Worm (Caenorhabditis elegans) whole organism, L1 larva: ENCODE measurements around the gene C05B5.11.

Experiments
- F16B12.6 ChIP-seq: fragments of 150-350 bp; optimal IDR thresholded peaks from 2 replicates; lab custom pipeline; 2014; ENCODE audit warnings: missing biosample characterization, missing genetic modification characterization
- aha-1 ChIP-seq: fragments of 150-350 bp; optimal IDR thresholded peaks from 2 replicates; lab custom pipeline; 2014; ENCODE audit warnings: missing biosample characterization, missing genetic modification characterization
- alr-1 ChIP-seq: fragments of 200-800 bp; sonication (Bioruptor generic); optimal IDR thresholded peaks from 2 replicates; lab custom pipeline; 2018; ENCODE audit warnings: borderline replicate concordance, mild to moderate bottlenecking, missing genetic modification characterization, missing compliant biosample characterization
- aly-2 ChIP-seq: fragments of 150-350 bp; optimal IDR thresholded peaks from 2 replicates; lab custom pipeline; 2014; ENCODE audit warnings: missing biosample characterization, missing genetic modification characterization
- blmp-1 ChIP-seq: fragments of 150-350 bp; optimal IDR thresholded peaks from 2 replicates; lab custom pipeline; 2014; ENCODE audit warnings: missing biosample characterization, missing genetic modification characterization
- ceh-63 ChIP-seq: fragments of 200-800 bp; sonication (Bioruptor generic); optimal IDR thresholded peaks from 2 replicates; lab custom pipeline; 2018; ENCODE audit warnings: mild to moderate bottlenecking, missing genetic modification characterization, missing compliant biosample characterization
- ceh-82 ChIP-seq, 3 experiments: fragments of 150-350 bp in 1 of 3; sonication (generic microtip) in 2 of 3; optimal IDR thresholded peaks; 2 replicates each; lab custom pipeline; 2014 to 2017; ENCODE audit warnings: missing biosample characterization in 3 of 3, missing genetic modification characterization in 3 of 3
- ceh-90 ChIP-seq: sonication (generic microtip); optimal IDR thresholded peaks from 2 replicates; lab custom pipeline; 2016; ENCODE audit warnings: missing genetic modification characterization, missing compliant biosample characterization
- egl-27 ChIP-seq, 2 experiments: fragments of 150-350 bp in 1 of 2; sonication (generic microtip); optimal IDR thresholded peaks; 3 replicates each; lab custom pipeline; 2017 to 2018; ENCODE audit warnings: missing biosample characterization in 2 of 2, missing genetic modification characterization in 2 of 2, missing genetic modification reagents in 2 of 2
- elt-2 ChIP-seq: sonication (generic microtip); optimal IDR thresholded peaks from 2 replicates; lab custom pipeline; 2016; ENCODE audit warnings: missing genetic modification characterization, mild to moderate bottlenecking, inconsistent platforms, missing compliant biosample characterization, missing genetic modification reagents
- elt-3 ChIP-seq, 6 experiments: fragments of 150-350 bp in 1 of 6; sonication (generic microtip); optimal IDR thresholded peaks; 2 replicates each; lab custom pipeline; 2017 to 2018; ENCODE audit warnings: missing biosample characterization in 6 of 6, missing genetic modification characterization in 6 of 6, inconsistent platforms in 1 of 6
- ets-5 ChIP-seq: fragments of 200-800 bp; sonication (Bioruptor generic); IDR thresholded peaks from 2 replicates; pipeline ENCODE4 v1.3.6; 2022; ENCODE audit warnings: missing genetic modification characterization, missing compliant biosample characterization
- fkh-10 ChIP-seq: sonication (generic microtip); optimal IDR thresholded peaks from 2 replicates; lab custom pipeline; 2017; ENCODE audit warnings: missing biosample characterization, missing genetic modification reagents, missing genetic modification characterization
- fos-1 ChIP-seq: fragments of 150-350 bp; optimal IDR thresholded peaks from 2 replicates; lab custom pipeline; 2014; ENCODE audit warnings: missing biosample characterization, missing genetic modification characterization
- hlh-17 ChIP-seq: fragments of 200-800 bp; sonication (Bioruptor generic); optimal IDR thresholded peaks from 2 replicates; lab custom pipeline; 2018; ENCODE audit warnings: missing genetic modification characterization, mild to moderate bottlenecking, missing compliant biosample characterization, moderate library complexity, borderline replicate concordance
- hpl-2 ChIP-seq: fragments of 150-350 bp; optimal IDR thresholded peaks from 2 replicates; lab custom pipeline; 2014; ENCODE audit warnings: missing biosample characterization, missing genetic modification reagents, missing genetic modification characterization
- irx-1 ChIP-seq: sonication (generic microtip); optimal IDR thresholded peaks from 2 replicates; lab custom pipeline; 2016; ENCODE audit warnings: missing genetic modification characterization, missing compliant biosample characterization
- jun-1 ChIP-seq: fragments of 150-350 bp; optimal IDR thresholded peaks from 2 replicates; lab custom pipeline; 2014; ENCODE audit warnings: missing biosample characterization, missing genetic modification reagents, missing genetic modification characterization
- lin-14 ChIP-seq: fragments of 200-800 bp; sonication (Bioruptor generic); optimal IDR thresholded peaks from 2 replicates; lab custom pipeline; 2018; ENCODE audit warnings: mild to moderate bottlenecking, missing genetic modification characterization, moderate library complexity, missing compliant biosample characterization
- mab-9 ChIP-seq: fragments of 200-800 bp; sonication (Bioruptor generic); IDR thresholded peaks from 2 replicates; pipeline ENCODE4 v1.3.6; 2022; ENCODE audit warnings: missing genetic modification reagents, missing genetic modification characterization, missing compliant biosample characterization
- mep-1 ChIP-seq: fragments of 150-350 bp; optimal IDR thresholded peaks from 2 replicates; lab custom pipeline; 2014; ENCODE audit warnings: missing biosample characterization, missing genetic modification characterization
- nhr-11 ChIP-seq: fragments of 150-350 bp; optimal IDR thresholded peaks from 2 replicates; lab custom pipeline; 2014; ENCODE audit warnings: missing biosample characterization, missing genetic modification characterization
- nhr-19 ChIP-seq: fragments of 200-800 bp; sonication (Bioruptor generic); conservative IDR thresholded peaks from 2 replicates; pipeline ENCODE4 v1.3.6; 2022; ENCODE audit warnings: missing genetic modification characterization, missing compliant biosample characterization
- nhr-76 ChIP-seq: sonication (generic microtip); optimal IDR thresholded peaks from 2 replicates; lab custom pipeline; 2017; ENCODE audit warnings: missing biosample characterization, missing genetic modification characterization
- nhr-85 ChIP-seq: sonication (generic microtip); peaks from one replicate; lab custom pipeline; 2016; ENCODE audit warnings: missing genetic modification characterization, inconsistent platforms, missing compliant biosample characterization
- nhr-90 ChIP-seq: sonication (generic microtip); optimal IDR thresholded peaks from 2 replicates; lab custom pipeline; 2016; ENCODE audit warnings: mild to moderate bottlenecking, missing genetic modification characterization, missing compliant biosample characterization; ENCODE audit not compliant: poor library complexity
- pag-3 ChIP-seq: sonication (generic microtip); optimal IDR thresholded peaks from 2 replicates; lab custom pipeline; 2017; ENCODE audit warnings: missing genetic modification characterization, mild to moderate bottlenecking, missing compliant biosample characterization, antibody characterized with exemption, borderline replicate concordance; ENCODE audit not compliant: insufficient read depth
- pqm-1 ChIP-seq: sonication (generic microtip); optimal IDR thresholded peaks from 3 replicates; lab custom pipeline; 2017; ENCODE audit warnings: missing biosample characterization, missing genetic modification characterization
- skn-1 ChIP-seq: fragments of 150-350 bp; optimal IDR thresholded peaks from 2 replicates; lab custom pipeline; 2014; ENCODE audit warnings: missing biosample characterization, missing genetic modification characterization
- snpc-4 ChIP-seq: fragments of 150-350 bp; optimal IDR thresholded peaks from 2 replicates; lab custom pipeline; 2014; ENCODE audit warnings: missing biosample characterization, missing genetic modification characterization
- snu-23 ChIP-seq: sonication (generic microtip); optimal IDR thresholded peaks from 2 replicates; lab custom pipeline; 2016; ENCODE audit warnings: missing genetic modification characterization, missing compliant biosample characterization
- sup-37 ChIP-seq: fragments of 200-800 bp; sonication (Bioruptor generic); optimal IDR thresholded peaks from 2 replicates; lab custom pipeline; 2018; ENCODE audit warnings: mild to moderate bottlenecking, missing genetic modification characterization, missing compliant biosample characterization
- swsn-7 ChIP-seq: sonication (generic microtip); optimal IDR thresholded peaks from 2 replicates; lab custom pipeline; 2016; ENCODE audit warnings: missing genetic modification characterization, missing compliant biosample characterization
- unc-86 ChIP-seq: sonication (generic microtip); optimal IDR thresholded peaks from 2 replicates; lab custom pipeline; 2016; ENCODE audit warnings: missing genetic modification characterization, missing compliant biosample characterization
- unc-98 ChIP-seq: fragments of 200-800 bp; sonication (Bioruptor generic); IDR thresholded peaks from 2 replicates; pipeline ENCODE4 v1.3.6; 2022; ENCODE audit warnings: missing genetic modification characterization, missing compliant biosample characterization
- vab-15 ChIP-seq: sonication (generic microtip); optimal IDR thresholded peaks from 2 replicates; lab custom pipeline; 2017; ENCODE audit warnings: missing genotype, mild to moderate bottlenecking, missing genetic modification characterization, missing compliant biosample characterization
- zag-1 ChIP-seq: fragments of 150-350 bp; optimal IDR thresholded peaks from 2 replicates; lab custom pipeline; 2014; ENCODE audit warnings: missing biosample characterization, missing genetic modification characterization
- zip-4 ChIP-seq: fragments of 200-800 bp; sonication (Bioruptor generic); optimal IDR thresholded peaks from 2 replicates; lab custom pipeline; 2018; ENCODE audit warnings: mild to moderate bottlenecking, missing genetic modification characterization, moderate library complexity, missing compliant biosample characterization
- ztf-4 ChIP-seq: fragments of 150-350 bp; optimal IDR thresholded peaks from 2 replicates; lab custom pipeline; 2014; ENCODE audit warnings: missing biosample characterization, missing genetic modification characterization

The C05B5.11 gene

DNA sequence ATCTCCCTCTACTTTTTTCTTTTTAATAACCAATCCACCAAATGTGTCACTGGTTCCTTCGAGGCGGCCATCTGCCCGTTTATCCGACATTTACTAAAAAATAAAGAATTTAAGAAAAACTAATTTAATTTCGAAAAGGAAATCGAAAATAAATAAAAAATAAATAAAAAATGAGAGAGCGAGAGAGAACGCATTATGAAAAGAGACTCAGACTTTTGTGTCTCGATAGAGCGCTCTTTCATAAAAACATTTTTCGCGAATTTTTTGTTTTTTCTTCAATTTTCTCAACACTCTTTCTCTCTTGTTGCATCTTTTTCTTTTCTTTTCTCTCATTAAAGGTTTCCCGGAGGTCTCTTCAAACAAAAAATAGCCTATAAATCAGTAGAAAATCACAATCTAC lies 48.2 kb upstream of the C05B5.11 start, which contains the start of gene mog-1 (continued):
- TF ChIP-seq hpl-2 (no peak), nhr-19 (GFP tag; lab: Robert Waterston, UW) (no peak), ceh-82 (tag; optimal IDR thresholded peaks at IDR 0.05; lab: Kevin White, UChicago) (no peak), pqm-1 (no peak), fos-1 (no peak), snpc-4 (tag; lab: Kevin White, UChicago) (no peak), ztf-4 (no peak), unc-98 (GFP tag; lab: Robert Waterston, UW) (no peak), ceh-63 (GFP tag; lab: Kevin White, UChicago) (no peak), hlh-17 (GFP tag; lab: Kevin White, UChicago) (no peak), irx-1 (tag; lab: Kevin White, UChicago) (no peak), ets-5 (GFP tag; lab: Robert Waterston, UW) (no peak), unc-86 (no peak), lin-14 (GFP tag; lab: Kevin White, UChicago) (peak; percentile 30), mep-1 (tag; lab: Kevin White, UChicago) (no peak), snu-23 (GFP tag; lab: Kevin White, UChicago) (peak; percentile 17), aly-2 (tag; lab: Kevin White, UChicago) (no peak), swsn-7 (tag; lab: Kevin White, UChicago) (no peak), sup-37 (no peak)

DNA sequence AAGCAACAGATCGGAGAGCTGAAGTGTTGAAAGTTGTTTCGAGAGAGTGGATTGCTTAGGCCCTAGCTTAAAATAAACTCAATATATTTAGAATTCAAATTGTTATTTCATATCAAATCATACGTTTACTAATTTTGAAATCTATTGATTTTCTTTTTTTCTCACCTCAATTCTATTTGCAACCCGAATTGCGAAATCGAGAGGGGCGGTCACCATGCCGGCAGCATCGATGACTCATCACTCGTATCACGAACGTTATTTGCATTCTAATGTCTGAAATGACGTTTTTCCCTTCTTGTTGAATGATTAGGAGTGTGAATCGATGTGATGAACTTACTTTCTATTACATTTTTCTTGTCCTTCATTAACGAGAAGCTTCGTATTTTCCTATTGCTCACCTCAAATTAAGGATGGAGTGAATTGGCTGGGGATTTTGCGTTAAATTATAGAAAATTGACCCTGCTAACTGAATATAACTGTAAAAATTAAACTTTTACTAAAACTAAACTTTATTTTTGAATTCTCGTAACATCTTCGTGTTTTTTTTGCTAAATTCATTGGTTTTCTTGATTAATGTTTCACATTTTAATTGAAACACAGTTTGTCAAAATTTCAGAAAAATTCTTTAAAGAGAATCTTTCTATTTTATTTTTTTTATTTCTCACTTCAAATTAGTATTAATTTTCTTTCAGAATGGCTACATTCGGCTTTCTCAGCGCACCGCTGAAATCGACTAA lies 47.5 kb upstream of the C05B5.11 start, which contains the start of gene alx-1:
TSS of gene alx-1 (plus strand) at position 687 of the 737 bp plus-strand sequence.
- TF ChIP-seq zip-4 (GFP tag; lab: Kevin White, UChicago) (peak; percentile 54), skn-1 (peak; percentile 69), fos-1 (peak; percentile 27), nhr-76 (tag; lab: Kevin White, UChicago) (no peak), fkh-10 (GFP tag; lab: Kevin White, UChicago) (no peak), nhr-85 (tag; lab: Kevin White, UChicago) (peak; percentile 52), jun-1 (tag; lab: Kevin White, UChicago) (peak; percentile 88), elt-3 (tag; optimal IDR thresholded peaks at IDR 0.05; lab: Kevin White, UChicago) (no peak)

DNA sequence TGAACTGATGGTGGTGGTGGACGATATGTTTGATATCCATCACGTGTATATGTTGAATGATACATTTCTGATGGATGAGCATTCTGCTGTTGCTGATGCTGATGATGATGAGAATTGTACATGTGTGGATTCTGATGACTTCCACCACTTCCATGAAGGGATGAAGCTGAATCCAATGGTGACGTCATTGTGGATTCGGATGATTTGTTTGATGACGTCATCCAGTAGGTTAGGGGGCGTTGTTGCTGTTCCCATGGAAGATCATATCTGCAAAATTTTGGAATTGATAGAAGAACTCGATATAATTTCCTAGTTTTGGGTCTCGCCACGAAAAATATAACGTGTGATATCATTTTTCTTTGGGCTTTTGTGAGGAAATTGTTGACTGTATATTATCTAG lies 40.9 kb upstream of the C05B5.11 start:
- TF ChIP-seq pag-3 (tag; lab: Kevin White, UChicago), result no peak
- TF ChIP-seq elt-2 (tag; lab: Kevin White, UChicago), result no peak

DNA sequence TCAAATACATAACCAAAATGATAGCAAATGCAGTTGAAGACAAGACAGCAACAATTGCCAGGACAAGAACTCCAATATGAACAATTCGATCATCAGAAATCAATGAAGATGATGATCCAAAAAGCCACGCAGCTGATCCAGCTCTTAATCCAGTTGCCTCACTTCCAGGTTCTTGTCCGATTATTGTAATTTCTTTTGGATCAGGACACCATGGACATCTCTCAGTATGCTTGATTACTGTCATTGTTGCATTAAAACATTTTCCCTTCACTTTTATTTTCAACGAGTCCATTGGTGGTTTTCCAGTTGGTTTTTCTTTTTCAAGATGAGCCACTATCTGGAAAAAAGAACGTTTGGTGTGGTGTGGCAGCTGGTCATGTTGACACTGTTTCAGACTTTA lies 39.9 kb upstream of the C05B5.11 start:
- TF ChIP-seq unc-98 (GFP tag; lab: Robert Waterston, UW) (no peak), fkh-10 (GFP tag; lab: Kevin White, UChicago) (no peak), sup-37 (no peak), mab-9 (GFP tag; lab: Robert Waterston, UW) (no peak), vab-15 (tag; lab: Kevin White, UChicago) (no peak), nhr-11 (tag; lab: Kevin White, UChicago) (no peak), nhr-90 (tag; lab: Kevin White, UChicago) (no peak), zag-1 (tag; lab: Kevin White, UChicago) (no peak), elt-2 (tag; lab: Kevin White, UChicago) (no peak), egl-27 (tag; optimal IDR thresholded peaks at IDR 0.05; lab: Kevin White, UChicago) (no peak), aha-1 (tag; lab: Kevin White, UChicago) (no peak), alr-1 (tag; lab: Kevin White, UChicago) (no peak), blmp-1 (no peak), nhr-76 (tag; lab: Kevin White, UChicago) (no peak), ceh-90 (tag; lab: Kevin White, UChicago) (no peak), ztf-4 (no peak), F16B12.6 (tag; lab: Kevin White, UChicago) (no peak)
